Fruit fly (Drosophila melanogaster) whole organism, embryonic: ENCODE data around the gene Rdh.

Source experiments
- Ada2b ChIP-seq: fragments of 200-800 bp; sonication (Bioruptor generic); IDR thresholded peaks from 2 replicates; pipeline ENCODE4 v1.3.6; 2022; ENCODE audit warnings: missing biosample characterization, missing genetic modification characterization
- Bteb2 ChIP-seq: fragments of 200-800 bp; sonication (Bioruptor generic); optimal IDR thresholded peaks from 2 replicates; lab custom pipeline; 2016; ENCODE audit warnings: missing biosample characterization, missing genetic modification characterization
- CG10543 ChIP-seq: fragments of 200-800 bp; sonication (Bioruptor generic); optimal IDR thresholded peaks from 3 replicates; lab custom pipeline; 2017; ENCODE audit warnings: missing biosample characterization, mild to moderate bottlenecking, missing genetic modification characterization, moderate library complexity
- CG11085 ChIP-seq: fragments of 200-800 bp; sonication (Bioruptor generic); IDR thresholded peaks from 2 replicates; pipeline ENCODE4 v1.3.6; 2022; ENCODE audit warnings: missing biosample characterization, missing genetic modification characterization
- CG11093 ChIP-seq: fragments of 200-800 bp; sonication (Bioruptor generic); IDR thresholded peaks from 3 replicates; pipeline ENCODE4 v1.3.6; 2022; ENCODE audit warnings: missing biosample characterization, missing genetic modification characterization
- CG12155 ChIP-seq: fragments of 200-800 bp; sonication (Bioruptor generic); optimal IDR thresholded peaks from 3 replicates; lab custom pipeline; 2016; ENCODE audit warnings: missing biosample characterization, missing genetic modification characterization
- CG12391 ChIP-seq: fragments of 200-800 bp; sonication (Bioruptor generic); optimal IDR thresholded peaks from 3 replicates; lab custom pipeline; 2018; ENCODE audit warnings: missing biosample characterization, mild to moderate bottlenecking, missing genetic modification characterization, moderate library complexity
- CG12659 ChIP-seq: fragments of 200-800 bp; sonication (Bioruptor generic); optimal IDR thresholded peaks from 3 replicates; lab custom pipeline; 2017; ENCODE audit warnings: mild to moderate bottlenecking, missing biosample characterization, missing genetic modification reagents, missing genetic modification characterization
- CG12942 ChIP-seq: fragments of 200-800 bp; sonication (Bioruptor generic); optimal IDR thresholded peaks from 3 replicates; lab custom pipeline; 2016; ENCODE audit warnings: missing biosample characterization, missing genetic modification characterization
- CG13123 ChIP-seq: fragments of 200-800 bp; sonication (Bioruptor generic); optimal IDR thresholded peaks from 2 replicates; lab custom pipeline; 2016; ENCODE audit warnings: missing biosample characterization, missing genetic modification characterization
- CG13296 ChIP-seq: fragments of 200-800 bp; sonication (Bioruptor generic); optimal IDR thresholded peaks from 3 replicates; lab custom pipeline; 2018; ENCODE audit warnings: missing biosample characterization, mild to moderate bottlenecking, missing genetic modification characterization
- CG14441 ChIP-seq: fragments of 200-800 bp; sonication (Bioruptor generic); IDR thresholded peaks from 2 replicates; pipeline ENCODE4 v1.3.6; 2022; ENCODE audit warnings: missing biosample characterization, missing genetic modification characterization
- CG16815 ChIP-seq: fragments of 200-800 bp; sonication (Bioruptor generic); optimal IDR thresholded peaks from 3 replicates; lab custom pipeline; 2017; ENCODE audit warnings: missing biosample characterization, mild to moderate bottlenecking, missing genetic modification characterization
- CG2129 ChIP-seq: fragments of 200-800 bp; sonication (Bioruptor generic); IDR thresholded peaks from 2 replicates; pipeline ENCODE4 v1.3.6; 2022; ENCODE audit warnings: missing biosample characterization, missing genetic modification characterization; ENCODE audit not compliant: partially characterized antibody
- CG2875 ChIP-seq: fragments of 200-800 bp; sonication (Bioruptor generic); optimal IDR thresholded peaks from 2 replicates; lab custom pipeline; 2017; ENCODE audit warnings: missing biosample characterization, mild to moderate bottlenecking, missing genetic modification characterization, missing genetic modification reagents
- CG31224 ChIP-seq: fragments of 200-800 bp; sonication (Bioruptor generic); IDR thresholded peaks from 2 replicates; pipeline ENCODE4 v1.3.6; 2022; ENCODE audit warnings: missing biosample characterization, missing genetic modification characterization
- CG32772 ChIP-seq: fragments of 200-800 bp; sonication (Bioruptor generic); IDR thresholded peaks from 2 replicates; pipeline ENCODE4 v1.3.6; 2022; ENCODE audit warnings: missing biosample characterization, missing genetic modification characterization
- CG34224 ChIP-seq: fragments of 200-800 bp; sonication (Bioruptor generic); IDR thresholded peaks from 3 replicates; pipeline ENCODE4 v1.3.6; 2022; ENCODE audit warnings: missing biosample characterization, missing genetic modification characterization; ENCODE audit not compliant: partially characterized antibody
- CG4360 ChIP-seq: fragments of 200-800 bp; sonication (Bioruptor generic); IDR thresholded peaks from 2 replicates; pipeline ENCODE4 v1.3.6; 2022; ENCODE audit warnings: missing biosample characterization, missing genetic modification characterization
- CG4424 ChIP-seq: fragments of 200-800 bp; sonication (Bioruptor generic); optimal IDR thresholded peaks from 3 replicates; lab custom pipeline; 2016; ENCODE audit warnings: missing biosample characterization, missing genetic modification characterization
- CG4617 ChIP-seq: fragments of 200-800 bp; sonication (Bioruptor generic); optimal IDR thresholded peaks from 3 replicates; lab custom pipeline; 2016; ENCODE audit warnings: missing biosample characterization, missing genetic modification characterization, borderline replicate concordance
- CG6683 ChIP-seq: fragments of 200-800 bp; sonication (Bioruptor generic); optimal IDR thresholded peaks from 2 replicates; lab custom pipeline; 2017; ENCODE audit warnings: missing biosample characterization, mild to moderate bottlenecking, missing genetic modification characterization, missing genetic modification reagents
- CG8089 ChIP-seq: fragments of 200-800 bp; sonication (Bioruptor generic); optimal IDR thresholded peaks from 3 replicates; lab custom pipeline; 2016; ENCODE audit warnings: missing biosample characterization, missing genetic modification characterization
- Drgx ChIP-seq: fragments of 200-800 bp; sonication (Bioruptor generic); IDR thresholded peaks from 2 replicates; pipeline ENCODE4 v1.3.6; 2022; ENCODE audit warnings: missing biosample characterization, missing genetic modification characterization
- Hr3 ChIP-seq: fragments of 200-800 bp; sonication (Bioruptor generic); optimal IDR thresholded peaks from 3 replicates; lab custom pipeline; 2016; ENCODE audit warnings: missing biosample characterization, missing genetic modification characterization
- Max ChIP-seq: fragments of 200-800 bp; sonication (Bioruptor generic); optimal IDR thresholded peaks from 2 replicates; lab custom pipeline; 2016; ENCODE audit warnings: missing biosample characterization, mild to moderate bottlenecking, missing genetic modification characterization
- Oaz ChIP-seq: fragments of 200-800 bp; sonication (Bioruptor generic); IDR thresholded peaks from 2 replicates; pipeline ENCODE4 v1.3.6; 2022; ENCODE audit warnings: missing biosample characterization, missing genetic modification characterization
- Oli ChIP-seq: fragments of 200-800 bp; sonication (Bioruptor generic); optimal IDR thresholded peaks from 2 replicates; lab custom pipeline; 2018; ENCODE audit warnings: missing biosample characterization, mild to moderate bottlenecking, missing genetic modification characterization, moderate library complexity
- Ptx1 ChIP-seq: fragments of 200-800 bp; sonication (Bioruptor generic); IDR thresholded peaks from 2 replicates; pipeline ENCODE4 v1.3.6; 2022; ENCODE audit warnings: missing biosample characterization, missing genetic modification characterization
- bigmax ChIP-seq: fragments of 200-800 bp; sonication (Bioruptor generic); optimal IDR thresholded peaks from 2 replicates; lab custom pipeline; 2018; ENCODE audit warnings: missing biosample characterization, mild to moderate bottlenecking, missing genetic modification characterization
- crc ChIP-seq: fragments of 200-800 bp; sonication (Bioruptor generic); optimal IDR thresholded peaks from 2 replicates; lab custom pipeline; 2016; ENCODE audit warnings: missing biosample characterization, missing genetic modification characterization
- croc ChIP-seq: fragments of 200-800 bp; sonication (Bioruptor generic); conservative IDR thresholded peaks from 3 replicates; pipeline ENCODE4 v1.3.6; 2022; ENCODE audit warnings: missing biosample characterization, missing genetic modification characterization
- dan ChIP-seq: fragments of 200-800 bp; sonication (Bioruptor generic); IDR thresholded peaks from 2 replicates; pipeline ENCODE4 v1.3.6; 2022; ENCODE audit warnings: missing biosample characterization, missing genetic modification characterization
- danr ChIP-seq: fragments of 200-800 bp; sonication (Bioruptor generic); IDR thresholded peaks from 2 replicates; pipeline ENCODE4 v1.3.6; 2022; ENCODE audit warnings: missing biosample characterization, missing genetic modification characterization
- en ChIP-seq: fragments of 200-800 bp; sonication (Bioruptor generic); optimal IDR thresholded peaks from 2 replicates; lab custom pipeline; 2016; ENCODE audit warnings: missing biosample characterization, missing genetic modification characterization
- grau ChIP-seq: fragments of 200-800 bp; optimal IDR thresholded peaks from 3 replicates; lab custom pipeline; 2019; ENCODE audit warnings: missing biosample characterization, mild to moderate bottlenecking, missing genetic modification characterization, moderate library complexity
- insv ChIP-seq, 2 experiments: fragments of 200-800 bp; sonication (Bioruptor generic); optimal IDR thresholded peaks; 3 replicates each; lab custom pipeline; 2016 to 2018; ENCODE audit warnings: missing biosample characterization in 2 of 2, missing genetic modification characterization in 2 of 2
- ken ChIP-seq: fragments of 200-800 bp; sonication (Bioruptor generic); IDR thresholded peaks from 3 replicates; pipeline ENCODE4 v1.3.6; 2022; ENCODE audit warnings: missing biosample characterization, missing genetic modification characterization
- lbe ChIP-seq: fragments of 200-800 bp; sonication (Bioruptor generic); optimal IDR thresholded peaks from 2 replicates; lab custom pipeline; 2016; ENCODE audit warnings: missing biosample characterization, mild to moderate bottlenecking, missing genetic modification characterization
- p53 ChIP-seq: fragments of 200-800 bp; sonication (Bioruptor generic); optimal IDR thresholded peaks from 2 replicates; lab custom pipeline; 2016; ENCODE audit warnings: missing biosample characterization, missing genetic modification characterization
- pum ChIP-seq: fragments of 200-800 bp; sonication (Bioruptor generic); optimal IDR thresholded peaks from 2 replicates; lab custom pipeline; 2016; ENCODE audit warnings: missing biosample characterization, missing genetic modification characterization
- pzg ChIP-seq: fragments of 200-800 bp; sonication (Bioruptor generic); optimal IDR thresholded peaks from 3 replicates; lab custom pipeline; 2018; ENCODE audit warnings: missing biosample characterization, mild to moderate bottlenecking, missing genetic modification characterization, moderate library complexity
- salm ChIP-seq: fragments of 200-800 bp; sonication (Bioruptor generic); optimal IDR thresholded peaks from 2 replicates; lab custom pipeline; 2018; ENCODE audit warnings: missing biosample characterization, mild to moderate bottlenecking, missing genetic modification characterization
- scrt ChIP-seq: fragments of 200-800 bp; sonication (Bioruptor generic); optimal IDR thresholded peaks from 2 replicates; lab custom pipeline; 2018; ENCODE audit warnings: missing biosample characterization, mild to moderate bottlenecking, missing genetic modification characterization, moderate library complexity
- sens-2 ChIP-seq: fragments of 200-800 bp; sonication (Bioruptor generic); IDR thresholded peaks from 2 replicates; pipeline ENCODE4 v1.3.6; 2022; ENCODE audit warnings: missing biosample characterization, missing genetic modification characterization
- slbo ChIP-seq: fragments of 200-800 bp; sonication (Bioruptor generic); IDR thresholded peaks from 2 replicates; pipeline ENCODE4 v1.3.6; 2022; ENCODE audit warnings: missing biosample characterization, missing genetic modification characterization
- slou ChIP-seq: fragments of 200-800 bp; sonication (Bioruptor generic); optimal IDR thresholded peaks from 3 replicates; lab custom pipeline; 2016; ENCODE audit warnings: missing biosample characterization, missing genetic modification characterization
- sr ChIP-seq: fragments of 200-800 bp; sonication (Bioruptor generic); IDR thresholded peaks from 3 replicates; pipeline ENCODE4 v1.3.6; 2022; ENCODE audit warnings: missing biosample characterization, missing genetic modification characterization
- tx ChIP-seq: fragments of 200-800 bp; sonication (Bioruptor generic); optimal IDR thresholded peaks from 2 replicates; lab custom pipeline; 2016; ENCODE audit warnings: missing biosample characterization, missing genetic modification characterization
- vvl ChIP-seq: fragments of 200-800 bp; sonication (Bioruptor generic); IDR thresholded peaks from 2 replicates; pipeline ENCODE4 v1.3.6; 2022; ENCODE audit warnings: missing biosample characterization, missing genetic modification characterization

Rdh gene

DNA sequence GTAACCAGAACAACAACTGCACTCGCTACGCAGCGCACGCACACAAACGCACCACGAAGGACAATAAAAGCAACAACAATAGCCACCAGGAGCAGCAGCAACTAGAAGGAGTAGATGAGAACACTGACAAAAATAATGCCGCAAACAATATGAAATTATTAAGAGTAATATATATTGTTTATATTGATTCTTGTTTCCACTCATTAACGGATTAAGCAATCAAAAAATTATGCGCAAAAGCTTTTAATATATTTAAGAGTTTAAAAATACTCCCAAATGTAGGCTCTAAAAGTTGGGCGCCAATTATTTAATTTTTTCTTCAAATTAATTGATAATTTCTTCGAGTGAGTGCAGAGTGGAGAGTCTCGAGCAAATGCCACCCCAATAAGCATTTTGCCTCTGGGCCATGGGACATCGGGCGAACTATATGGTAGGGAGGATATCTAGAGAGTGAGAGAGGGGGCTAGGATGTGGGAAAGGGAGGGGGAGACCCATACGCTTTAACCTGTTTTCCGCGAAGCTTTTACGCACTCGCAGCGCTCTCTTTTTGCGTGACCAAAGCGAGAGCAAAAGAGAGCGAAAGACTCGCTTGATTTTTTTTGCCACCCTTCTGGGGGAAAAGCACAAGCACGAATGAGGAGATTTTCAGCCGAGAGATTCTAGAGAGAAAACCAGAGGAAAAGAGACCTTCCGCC lies at the start of gene Rdh (continued):
- TF ChIP-seq Ada2b (peak; percentile 58), salm (tag; lab: Kevin White, UChicago) (peak; percentile 64), ken (peak; percentile 57; the same call in 1 of the 3 replicates), CG31224 (GFP tag; lab: Robert Waterston, UW) (peak; percentile 15; the same call in 1 of the 2 replicates), tx (GFP tag; lab: Kevin White, UChicago) (no peak), pum (GFP tag; lab: Kevin White, UChicago) (peak; percentile 7), CG2129 (no peak), Drgx (GFP tag; lab: Robert Waterston, UW) (0 out of 2 replicates have a peak, but pooled peaks have one; percentile 8), CG12391 (tag; lab: Kevin White, UChicago) (peak; percentile 85), en (no peak), insv (GFP tag; optimal IDR thresholded peaks at IDR 0.05; lab: Kevin White, UChicago) (peak in 1 of 2 experiments; percentile 49), CG4617 (no peak), CG6683 (GFP tag; lab: Kevin White, UChicago) (peak; percentile 86), Bteb2 (GFP tag; lab: Kevin White, UChicago) (peak; percentile 19), sr (no peak), dan (GFP tag; lab: Robert Waterston, UW) (no peak), CG12942 (GFP tag; lab: Kevin White, UChicago) (peak; percentile 41), pzg (GFP tag; lab: Kevin White, UChicago) (no peak), Oli (tag; lab: Kevin White, UChicago) (peak; percentile 83), scrt (GFP tag; lab: Kevin White, UChicago) (peak; percentile 81), Oaz (GFP tag; lab: Robert Waterston, UW) (peak; percentile 31; the same call in 1 of the 2 replicates), CG10543 (GFP tag; lab: Kevin White, UChicago) (peak; percentile 88), bigmax (no peak), CG8089 (GFP tag; lab: Kevin White, UChicago) (no peak), CG12155 (GFP tag; lab: Kevin White, UChicago) (peak; percentile 58), Ptx1 (GFP tag; lab: Robert Waterston, UW) (peak; percentile 77), lbe (GFP tag; lab: Kevin White, UChicago) (no peak), CG34224 (peak; percentile 30; the same call in 1 of the 3 replicates), CG11093 (GFP tag; lab: Robert Waterston, UW) (peak; percentile 60; the same call in 1 of the 3 replicates), CG4424 (peak; percentile 69), CG2875 (GFP tag; lab: Kevin White, UChicago) (peak; percentile 58), crc (GFP tag; lab: Kevin White, UChicago) (no peak), CG13296 (GFP tag; lab: Kevin White, UChicago) (peak; percentile 81), Hr3 (peak; percentile 73), vvl (GFP tag; lab: Robert Waterston, UW) (peak; percentile 78), Max (peak; percentile 77), p53 (GFP tag; lab: Kevin White, UChicago) (no peak), croc (GFP tag; lab: Robert Waterston, UW) (peak; percentile 54; the same call in 2 of the 3 replicates), CG16815 (GFP tag; lab: Kevin White, UChicago) (peak; percentile 61), CG32772 (no peak), sens-2 (no peak), CG13123 (GFP tag; lab: Kevin White, UChicago) (peak; percentile 15), CG4360 (GFP tag; lab: Robert Waterston, UW) (peak; percentile 62; the same call in 1 of the 2 replicates), slbo (GFP tag; lab: Robert Waterston, UW) (peak; percentile 71), CG14441 (GFP tag; lab: Robert Waterston, UW) (peak; percentile 61), danr (peak; percentile 54; the same call in 1 of the 2 replicates), CG12659 (GFP tag; lab: Kevin White, UChicago) (peak; percentile 85), slou (GFP tag; lab: Kevin White, UChicago) (peak; percentile 65), CG11085 (GFP tag; lab: Robert Waterston, UW) (no peak), grau (tag; lab: Kevin White, UChicago) (peak; percentile 87)
